Fruit fly (Drosophila melanogaster) whole organism, embryonic: ENCODE data around the gene Prtl99C.

Experiments
- CG10431 ChIP-seq: fragments of 200-800 bp; sonication (Bioruptor generic); optimal IDR thresholded peaks from 3 replicates; lab custom pipeline; 2018; ENCODE audit warnings: missing biosample characterization, mild to moderate bottlenecking, missing genetic modification characterization
- CG2875 ChIP-seq: fragments of 200-800 bp; sonication (Bioruptor generic); optimal IDR thresholded peaks from 2 replicates; lab custom pipeline; 2017; ENCODE audit warnings: missing biosample characterization, mild to moderate bottlenecking, missing genetic modification characterization, missing genetic modification reagents
- CG32772 ChIP-seq: fragments of 200-800 bp; sonication (Bioruptor generic); IDR thresholded peaks from 2 replicates; pipeline ENCODE4 v1.3.6; 2022; ENCODE audit warnings: missing biosample characterization, missing genetic modification characterization
- CG34376 ChIP-seq: fragments of 200-800 bp; sonication (Bioruptor generic); optimal IDR thresholded peaks from 2 replicates; lab custom pipeline; 2018; ENCODE audit warnings: missing biosample characterization, mild to moderate bottlenecking, missing genetic modification characterization
- CG8359 ChIP-seq: fragments of 200-800 bp; sonication (Bioruptor generic); optimal IDR thresholded peaks from 2 replicates; lab custom pipeline; 2017; ENCODE audit warnings: missing biosample characterization, mild to moderate bottlenecking, missing genetic modification characterization, borderline replicate concordance
- CG8478 ChIP-seq: fragments of >200 bp; optimal IDR thresholded peaks from 2 replicates; lab custom pipeline; 2018
- Fer2 ChIP-seq: fragments of 200-800 bp; sonication (Bioruptor generic); optimal IDR thresholded peaks from 2 replicates; lab custom pipeline; 2018; ENCODE audit warnings: missing biosample characterization, mild to moderate bottlenecking, missing genetic modification characterization, moderate library complexity
- Gsc ChIP-seq: fragments of 200-800 bp; sonication (Bioruptor generic); IDR thresholded peaks from 2 replicates; pipeline ENCODE4 v1.3.6; 2022; ENCODE audit warnings: missing biosample characterization, missing genetic modification characterization
- Med ChIP-seq: fragments of 200-800 bp; sonication (Bioruptor generic); peaks from one replicate; lab custom pipeline; 2016; ENCODE audit warnings: missing biosample characterization, missing genetic modification characterization, mild to moderate bottlenecking, inconsistent platforms, moderate library complexity
- Myb ChIP-seq: fragments of 200-800 bp; sonication (Bioruptor generic); optimal IDR thresholded peaks from 2 replicates; lab custom pipeline; 2016; ENCODE audit warnings: missing biosample characterization, missing genetic modification characterization
- ap ChIP-seq: fragments of 200-800 bp; sonication (Bioruptor generic); IDR thresholded peaks from 2 replicates; pipeline ENCODE4 v1.3.6; 2022; ENCODE audit warnings: missing biosample characterization, missing genetic modification characterization
- gro ChIP-seq: fragments of 200-800 bp; sonication (Bioruptor generic); optimal IDR thresholded peaks from 2 replicates; lab custom pipeline; 2016; ENCODE audit warnings: missing biosample characterization, missing genetic modification characterization
- nerfin-2 ChIP-seq: fragments of 200-800 bp; sonication (Bioruptor generic); IDR thresholded peaks from 2 replicates; pipeline ENCODE4 v1.3.6; 2022; ENCODE audit warnings: missing biosample characterization, missing genetic modification characterization; ENCODE audit not compliant: partially characterized antibody
- sug ChIP-seq: fragments of 200-800 bp; optimal IDR thresholded peaks from 2 replicates; lab custom pipeline; 2019; ENCODE audit warnings: missing biosample characterization, mild to moderate bottlenecking, missing genetic modification characterization, moderate library complexity

dm6 chr3R:29862795-29863194 is 27.0 kb downstream of the Prtl99C start:
- TF ChIP-seq sug (tag; lab: Kevin White, UChicago) (no peak), Myb (GFP tag; lab: Kevin White, UChicago) (no peak), CG10431 (GFP tag; lab: Kevin White, UChicago) (no peak), Med (GFP tag; lab: Kevin White, UChicago) (peak; percentile 70), CG8359 (GFP tag; lab: Kevin White, UChicago) (no peak), CG2875 (no peak), ap (GFP tag; lab: Robert Waterston, UW) (no peak), gro (GFP tag; lab: Kevin White, UChicago) (no peak), Fer2 (tag; lab: Kevin White, UChicago) (no peak), CG34376 (no peak), CG8478 (lab: Kevin White, UChicago) (no peak), nerfin-2 (no peak), Gsc (GFP tag; lab: Robert Waterston, UW) (no peak), CG32772 (GFP tag; lab: Robert Waterston, UW) (no peak)
